Fruit fly (Drosophila melanogaster) Kc167 (cell line): Measurements from ENCODE around the gene asl.

ENCODE experiments used
- insv ChIP-seq: fragments of >200 bp; optimal IDR thresholded peaks from 3 replicates; lab custom pipeline; 2018; ENCODE audit warnings: missing external identifiers
- psq ChIP-seq: fragments of >200 bp; optimal IDR thresholded peaks from 2 replicates; lab custom pipeline; 2017; ENCODE audit warnings: missing external identifiers

- TF ChIP-seq psq (lab: Kevin White, UChicago) (no peak), insv (lab: Kevin White, UChicago) (no peak)
Measured at dm6 chr3R:5610656-5611055, 4.3 kb upstream of the asl start.
